Worm (Caenorhabditis elegans) whole organism, L2 larva: ENCODE measurements around the gene spin-3.
A peak's percentile ranks its signal among the peaks of the same experiment; 100 is the strongest.

Experiments used
- C34F6.9 ChIP-seq: fragments of 150-350 bp; optimal IDR thresholded peaks from 2 replicates; lab custom pipeline; 2014; ENCODE audit warnings: missing biosample characterization, missing genetic modification characterization
- R02D3.7 ChIP-seq: fragments of 150-350 bp; optimal IDR thresholded peaks from 2 replicates; lab custom pipeline; 2014; ENCODE audit warnings: missing biosample characterization, missing genetic modification characterization
- Y55F3AM.14 ChIP-seq: fragments of 200-800 bp; sonication (Bioruptor generic); optimal IDR thresholded peaks from 2 replicates; lab custom pipeline; 2018; ENCODE audit warnings: mild to moderate bottlenecking, missing genetic modification characterization, missing compliant biosample characterization
- ama-1 ChIP-seq: fragments of 150-350 bp; optimal IDR thresholded peaks from 2 replicates; lab custom pipeline; 2018; ENCODE audit warnings: inconsistent platforms
- ceh-16 ChIP-seq: fragments of 150-350 bp; optimal IDR thresholded peaks from 2 replicates; lab custom pipeline; 2014; ENCODE audit warnings: missing biosample characterization, missing genetic modification characterization
- ceh-82 ChIP-seq: fragments of 150-350 bp; optimal IDR thresholded peaks from 2 replicates; lab custom pipeline; 2014; ENCODE audit warnings: missing biosample characterization, missing genetic modification characterization
- crh-2 ChIP-seq: sonication (generic microtip); optimal IDR thresholded peaks from 2 replicates; lab custom pipeline; 2017; ENCODE audit warnings: missing biosample characterization, missing genetic modification characterization
- dmd-4 ChIP-seq: sonication (generic microtip); optimal IDR thresholded peaks from 2 replicates; lab custom pipeline; 2017; ENCODE audit warnings: missing biosample characterization, missing genetic modification characterization
- elt-1 ChIP-seq: fragments of 150-350 bp; optimal IDR thresholded peaks from 2 replicates; lab custom pipeline; 2014; ENCODE audit warnings: missing biosample characterization, missing genetic modification characterization
- fos-1 ChIP-seq: fragments of 150-350 bp; optimal IDR thresholded peaks from 2 replicates; lab custom pipeline; 2014; ENCODE audit warnings: missing biosample characterization, missing genetic modification characterization
- lin-11 ChIP-seq: fragments of 150-350 bp; sonication (generic microtip); optimal IDR thresholded peaks from 2 replicates; lab custom pipeline; 2014; ENCODE audit warnings: missing biosample characterization, missing genetic modification characterization, inconsistent platforms, mixed read lengths
- lin-39 ChIP-seq: fragments of 150-350 bp; optimal IDR thresholded peaks from 2 replicates; lab custom pipeline; 2014; ENCODE audit warnings: missing biosample characterization, missing genetic modification reagents, missing genetic modification characterization
- lsy-2 ChIP-seq, 2 experiments: fragments of 150-350 bp in 1 of 2; sonication (generic microtip) in 1 of 2; optimal IDR thresholded peaks; 2 replicates each; lab custom pipeline; 2014 to 2017; ENCODE audit warnings: missing biosample characterization in 2 of 2, missing genetic modification characterization in 2 of 2
- mab-5 ChIP-seq: fragments of 150-350 bp; optimal IDR thresholded peaks from 2 replicates; lab custom pipeline; 2014; ENCODE audit warnings: missing biosample characterization, missing genetic modification characterization
- mbf-1 ChIP-seq: sonication (generic microtip); optimal IDR thresholded peaks from 2 replicates; lab custom pipeline; 2017; ENCODE audit warnings: missing biosample characterization, missing genetic modification characterization
- mdl-1 ChIP-seq, 2 experiments: fragments of 150-350 bp in 1 of 2; sonication (generic microtip) in 1 of 2; optimal IDR thresholded peaks; 2 replicates each; lab custom pipeline; 2017; ENCODE audit warnings: missing biosample characterization in 2 of 2, missing genetic modification characterization in 2 of 2
- nhr-10 ChIP-seq: sonication (generic microtip); optimal IDR thresholded peaks from 2 replicates; lab custom pipeline; 2017; ENCODE audit warnings: missing biosample characterization, missing genetic modification characterization
- nhr-11 ChIP-seq: fragments of 150-350 bp; optimal IDR thresholded peaks from 2 replicates; lab custom pipeline; 2014; ENCODE audit warnings: missing biosample characterization, missing genetic modification characterization
- nhr-129 ChIP-seq: fragments of 150-350 bp; optimal IDR thresholded peaks from 2 replicates; lab custom pipeline; 2014; ENCODE audit warnings: missing biosample characterization, missing genetic modification characterization
- nhr-21 ChIP-seq: fragments of 150-350 bp; optimal IDR thresholded peaks from 2 replicates; lab custom pipeline; 2014; ENCODE audit warnings: missing biosample characterization, missing genetic modification characterization
- nhr-23 ChIP-seq: fragments of 150-350 bp; optimal IDR thresholded peaks from 2 replicates; lab custom pipeline; 2014; ENCODE audit warnings: missing biosample characterization, missing genetic modification reagents, missing genetic modification characterization
- nhr-237 ChIP-seq: fragments of 150-350 bp; optimal IDR thresholded peaks from 2 replicates; lab custom pipeline; 2014; ENCODE audit warnings: missing biosample characterization, missing genetic modification characterization
- nhr-25 ChIP-seq: fragments of 150-350 bp; sonication (generic microtip); optimal IDR thresholded peaks from 3 replicates; lab custom pipeline; 2014; ENCODE audit warnings: missing biosample characterization, missing genetic modification characterization
- nhr-77 ChIP-seq: fragments of 150-350 bp; optimal IDR thresholded peaks from 2 replicates; lab custom pipeline; 2014; ENCODE audit warnings: missing biosample characterization, missing genetic modification characterization
- peb-1 ChIP-seq: fragments of 150-350 bp; optimal IDR thresholded peaks from 2 replicates; lab custom pipeline; 2014; ENCODE audit warnings: missing biosample characterization, missing genetic modification characterization
- sem-4 ChIP-seq: fragments of 150-350 bp; optimal IDR thresholded peaks from 2 replicates; lab custom pipeline; 2014; ENCODE audit warnings: missing biosample characterization, missing genetic modification reagents, missing genetic modification characterization
- skn-1 ChIP-seq: sonication (generic microtip); optimal IDR thresholded peaks from 2 replicates; lab custom pipeline; 2017; ENCODE audit warnings: missing biosample characterization, missing genetic modification characterization
- sma-3 ChIP-seq: sonication (generic microtip); optimal IDR thresholded peaks from 2 replicates; lab custom pipeline; 2016; ENCODE audit warnings: missing genetic modification reagents, missing genetic modification characterization, missing compliant biosample characterization
- unc-39 ChIP-seq: fragments of 150-350 bp; optimal IDR thresholded peaks from 2 replicates; lab custom pipeline; 2014; ENCODE audit warnings: missing biosample characterization, missing genetic modification characterization
- unc-55 ChIP-seq: fragments of 150-350 bp; sonication (generic microtip); optimal IDR thresholded peaks from 3 replicates; lab custom pipeline; 2014; ENCODE audit warnings: missing biosample characterization, missing genetic modification reagents, missing genetic modification characterization
- unc-62 ChIP-seq: fragments of 150-350 bp; optimal IDR thresholded peaks from 2 replicates; lab custom pipeline; 2014; ENCODE audit warnings: missing biosample characterization, missing genetic modification reagents, missing genetic modification characterization
- zag-1 ChIP-seq: fragments of 150-350 bp; optimal IDR thresholded peaks from 2 replicates; lab custom pipeline; 2014; ENCODE audit warnings: missing biosample characterization, missing genetic modification characterization
- ztf-1 ChIP-seq: fragments of 200-800 bp; sonication (Bioruptor generic); conservative IDR thresholded peaks from 2 replicates; pipeline ENCODE4 v1.3.6; 2022; ENCODE audit warnings: missing genetic modification characterization, missing compliant biosample characterization
- ztf-11 ChIP-seq: sonication (generic microtip); optimal IDR thresholded peaks from 2 replicates; lab custom pipeline; 2017; ENCODE audit warnings: missing biosample characterization, missing genetic modification characterization

spin-3 gene

ce11 chrX:13129949-13130348 is at the start of gene spin-3:
TSS of gene spin-3 (plus strand) at chrX:13130249.
- TF ChIP-seq C34F6.9 (tag; lab: Kevin White, UChicago) (no peak), unc-62 (no peak), nhr-237 (tag; lab: Kevin White, UChicago) (no peak), sma-3 (GFP tag; lab: Kevin White, UChicago) (no peak)

ce11 chrX:13082326-13082725 is 47.7 kb upstream of the spin-3 start, which contains the start of gene str-10:
TSS of gene str-10 (plus strand) at chrX:13082626.
- TF ChIP-seq ama-1 (lab: Kevin White, UChicago) (no peak), R02D3.7 (tag; lab: Kevin White, UChicago) (no peak), unc-62 (no peak), zag-1 (tag; lab: Kevin White, UChicago) (no peak), lin-39 (tag; lab: Kevin White, UChicago) (no peak), nhr-129 (tag; lab: Kevin White, UChicago) (no peak), nhr-77 (tag; lab: Kevin White, UChicago) (no peak), nhr-25 (tag; lab: Kevin White, UChicago) (no peak)

- no peak for TF ChIP-seq zag-1 (tag; lab: Kevin White, UChicago)
Measured at ce11 chrX:13084273-13084672, 45.8 kb upstream of the spin-3 start, which contains the start of gene R03G8.1. TSS of gene R03G8.1 (plus strand) at chrX:13084573.

- TF ChIP-seq mdl-1 (tag; optimal IDR thresholded peaks at IDR 0.05; lab: Kevin White, UChicago) (no peak), unc-55 (GFP tag; lab: Kevin White, UChicago) (no peak), ztf-11 (tag; lab: Kevin White, UChicago) (no peak), dmd-4 (tag; lab: Kevin White, UChicago) (no peak), fos-1 (peak; percentile 55)
Measured at ce11 chrX:13088539-13088938, 41.5 kb upstream of the spin-3 start.

- TF ChIP-seq skn-1 (tag; lab: Kevin White, UChicago): no peak
- TF ChIP-seq nhr-25 (tag; lab: Kevin White, UChicago): no peak
- TF ChIP-seq ztf-11 (tag; lab: Kevin White, UChicago): no peak
- no peak for TF ChIP-seq lin-39 (tag; lab: Kevin White, UChicago)
- TF ChIP-seq nhr-77 (tag; lab: Kevin White, UChicago): no peak
Measured at ce11 chrX:13090665-13091064, 39.4 kb upstream of the spin-3 start, which contains the start of gene R03G8.3. TSS of gene R03G8.3 (plus strand) at chrX:13090965.

- TF ChIP-seq ceh-16 (tag; lab: Kevin White, UChicago) (no peak), ceh-82 (no peak), R02D3.7 (tag; lab: Kevin White, UChicago) (no peak), sma-3 (GFP tag; lab: Kevin White, UChicago) (no peak), Y55F3AM.14 (GFP tag; lab: Kevin White, UChicago) (no peak), peb-1 (tag; lab: Kevin White, UChicago) (no peak), mab-5 (tag; lab: Kevin White, UChicago) (no peak), nhr-21 (no peak), crh-2 (no peak), ztf-11 (tag; lab: Kevin White, UChicago) (no peak), lsy-2 (tag; optimal IDR thresholded peaks at IDR 0.05; lab: Kevin White, UChicago) (no peak), sem-4 (tag; lab: Kevin White, UChicago) (no peak), nhr-23 (tag; lab: Kevin White, UChicago) (no peak)
Measured at ce11 chrX:13091199-13091598, 38.9 kb upstream of the spin-3 start.

ce11 chrX:13100410-13100809 is 29.6 kb upstream of the spin-3 start, which contains the start of gene R03G8.6:
TSS of gene R03G8.6 (minus strand) at chrX:13100510.
- TF ChIP-seq lin-11 (no peak), ztf-1 (GFP tag; lab: Robert Waterston, UW) (no peak), nhr-11 (no peak), elt-1 (no peak), unc-39 (no peak), crh-2 (no peak), nhr-10 (tag; lab: Kevin White, UChicago) (no peak), lin-39 (tag; lab: Kevin White, UChicago) (no peak), mbf-1 (tag; lab: Kevin White, UChicago) (no peak), sma-3 (GFP tag; lab: Kevin White, UChicago) (no peak), nhr-237 (tag; lab: Kevin White, UChicago) (no peak), mdl-1 (tag; optimal IDR thresholded peaks at IDR 0.05; lab: Kevin White, UChicago) (no peak), peb-1 (tag; lab: Kevin White, UChicago) (no peak), unc-62 (no peak), nhr-25 (tag; lab: Kevin White, UChicago) (no peak)
